Fruit fly (Drosophila melanogaster) whole organism, embryonic: ENCODE results near the gene sit.

Experiments
- ATbp ChIP-seq: fragments of 200-800 bp; sonication (Bioruptor generic); optimal IDR thresholded peaks from 2 replicates; lab custom pipeline; 2017; ENCODE audit warnings: missing biosample characterization, mild to moderate bottlenecking, missing genetic modification characterization, missing genetic modification reagents
- Bteb2 ChIP-seq: fragments of 200-800 bp; sonication (Bioruptor generic); optimal IDR thresholded peaks from 2 replicates; lab custom pipeline; 2016; ENCODE audit warnings: missing biosample characterization, missing genetic modification characterization
- C15 ChIP-seq: fragments of 200-800 bp; sonication (Bioruptor generic); IDR thresholded peaks from 3 replicates; pipeline ENCODE4 v1.3.6; 2022; ENCODE audit warnings: missing biosample characterization, missing genetic modification characterization
- CG12071 ChIP-seq: fragments of 200-800 bp; sonication (Bioruptor generic); optimal IDR thresholded peaks from 3 replicates; lab custom pipeline; 2018; ENCODE audit warnings: missing biosample characterization, mild to moderate bottlenecking, missing genetic modification characterization
- CG12219 ChIP-seq: fragments of 200-800 bp; sonication (Bioruptor generic); optimal IDR thresholded peaks from 3 replicates; lab custom pipeline; 2018; ENCODE audit warnings: missing biosample characterization, mild to moderate bottlenecking, missing genetic modification characterization
- CG1233 ChIP-seq: fragments of 200-800 bp; sonication (Bioruptor generic); optimal IDR thresholded peaks from 4 replicates; lab custom pipeline; 2018; ENCODE audit warnings: missing biosample characterization, mild to moderate bottlenecking, missing genetic modification characterization
- CG12942 ChIP-seq: fragments of 200-800 bp; sonication (Bioruptor generic); optimal IDR thresholded peaks from 3 replicates; lab custom pipeline; 2016; ENCODE audit warnings: missing biosample characterization, missing genetic modification characterization
- CG14014 ChIP-seq: fragments of 200-800 bp; sonication (Bioruptor generic); IDR thresholded peaks from 2 replicates; pipeline ENCODE4 v1.3.6; 2022; ENCODE audit warnings: missing biosample characterization, missing genetic modification characterization
- CG1529 ChIP-seq: fragments of 200-800 bp; sonication (Bioruptor generic); optimal IDR thresholded peaks from 3 replicates; lab custom pipeline; 2018; ENCODE audit warnings: missing biosample characterization, missing genetic modification characterization
- CG15601 ChIP-seq: fragments of 200-800 bp; sonication (Bioruptor generic); optimal IDR thresholded peaks from 3 replicates; lab custom pipeline; 2019; ENCODE audit warnings: missing biosample characterization, mild to moderate bottlenecking, missing genetic modification characterization, moderate library complexity
- CG15696 ChIP-seq: fragments of 200-800 bp; sonication (Bioruptor generic); optimal IDR thresholded peaks from 2 replicates; lab custom pipeline; 2019; ENCODE audit warnings: missing biosample characterization, mild to moderate bottlenecking, missing genetic modification characterization, moderate library complexity
- CG16863 ChIP-seq: fragments of 200-800 bp; sonication (Bioruptor generic); optimal IDR thresholded peaks from 3 replicates; lab custom pipeline; 2016; ENCODE audit warnings: missing biosample characterization, missing genetic modification characterization
- CG2120 ChIP-seq: fragments of 200-800 bp; sonication (Bioruptor generic); optimal IDR thresholded peaks from 3 replicates; lab custom pipeline; 2016; ENCODE audit warnings: missing biosample characterization, missing genetic modification characterization
- CG32772 ChIP-seq: fragments of 200-800 bp; sonication (Bioruptor generic); IDR thresholded peaks from 2 replicates; pipeline ENCODE4 v1.3.6; 2022; ENCODE audit warnings: missing biosample characterization, missing genetic modification characterization
- CG34422 ChIP-seq: fragments of 200-800 bp; sonication (Bioruptor generic); IDR thresholded peaks from 3 replicates; pipeline ENCODE4 v1.3.6; 2022; ENCODE audit warnings: missing biosample characterization, missing genetic modification characterization
- CG3995 ChIP-seq: fragments of 200-800 bp; sonication (Bioruptor generic); optimal IDR thresholded peaks from 3 replicates; lab custom pipeline; 2016; ENCODE audit warnings: missing biosample characterization, missing genetic modification characterization
- CG4282 ChIP-seq: fragments of 200-800 bp; sonication (Bioruptor generic); optimal IDR thresholded peaks from 2 replicates; lab custom pipeline; 2016; ENCODE audit warnings: missing biosample characterization, missing genetic modification characterization
- CG7839 ChIP-seq: fragments of 200-800 bp; sonication (Bioruptor generic); optimal IDR thresholded peaks from 3 replicates; lab custom pipeline; 2018; ENCODE audit warnings: missing biosample characterization, mild to moderate bottlenecking, missing genetic modification characterization, moderate library complexity
- CG8281 ChIP-seq: fragments of 200-800 bp; sonication (Bioruptor generic); optimal IDR thresholded peaks from 2 replicates; lab custom pipeline; 2018; ENCODE audit warnings: missing biosample characterization, mild to moderate bottlenecking, missing genetic modification characterization, moderate library complexity
- CG8944 ChIP-seq: fragments of 200-800 bp; sonication (Bioruptor generic); optimal IDR thresholded peaks from 3 replicates; lab custom pipeline; 2016; ENCODE audit warnings: missing biosample characterization, missing genetic modification characterization
- Dip2 ChIP-seq: fragments of 200-800 bp; sonication (Bioruptor generic); IDR thresholded peaks from 2 replicates; pipeline ENCODE4 v1.3.6; 2022; ENCODE audit warnings: missing biosample characterization, missing genetic modification characterization
- Drgx ChIP-seq: fragments of 200-800 bp; sonication (Bioruptor generic); IDR thresholded peaks from 2 replicates; pipeline ENCODE4 v1.3.6; 2022; ENCODE audit warnings: missing biosample characterization, missing genetic modification characterization
- H15 ChIP-seq: fragments of 200-800 bp; sonication (Bioruptor generic); IDR thresholded peaks from 3 replicates; pipeline ENCODE4 v1.3.6; 2022; ENCODE audit warnings: missing biosample characterization, missing genetic modification characterization
- HLHmδ ChIP-seq: fragments of 200-800 bp; sonication (Bioruptor generic); optimal IDR thresholded peaks from 2 replicates; lab custom pipeline; 2018; ENCODE audit warnings: missing biosample characterization, mild to moderate bottlenecking, missing genetic modification characterization, moderate library complexity
- Hmx ChIP-seq: fragments of 200-800 bp; sonication (Bioruptor generic); optimal IDR thresholded peaks from 2 replicates; lab custom pipeline; 2016; ENCODE audit warnings: missing biosample characterization, missing genetic modification characterization
- Hr78 ChIP-seq, 2 experiments: fragments of 200-800 bp in 1 of 2; fragments of >200 bp in 1 of 2; sonication (Bioruptor generic) in 1 of 2; optimal IDR thresholded peaks; 2 replicates each; lab custom pipeline; 2017 to 2019; ENCODE audit warnings: missing biosample characterization in 2 of 2, missing genetic modification characterization in 2 of 2, mild to moderate bottlenecking in 1 of 2, moderate library complexity in 1 of 2
- MBD-R2 ChIP-seq: fragments of 200-800 bp; sonication (Bioruptor generic); IDR thresholded peaks from 2 replicates; pipeline ENCODE4 v1.3.6; 2022; ENCODE audit warnings: missing biosample characterization, missing genetic modification characterization
- NK7.1 ChIP-seq: fragments of 200-800 bp; sonication (Bioruptor generic); optimal IDR thresholded peaks from 3 replicates; lab custom pipeline; 2016; ENCODE audit warnings: missing biosample characterization, missing genetic modification characterization
- NfI ChIP-seq: fragments of 200-800 bp; sonication (Bioruptor generic); optimal IDR thresholded peaks from 3 replicates; lab custom pipeline; 2018; ENCODE audit warnings: missing biosample characterization, mild to moderate bottlenecking, missing genetic modification characterization, moderate library complexity
- Optix ChIP-seq: fragments of 200-800 bp; sonication (Bioruptor generic); IDR thresholded peaks from 3 replicates; pipeline ENCODE4 v1.3.6; 2022; ENCODE audit warnings: missing biosample characterization, missing genetic modification characterization
- ab ChIP-seq: fragments of 200-800 bp; sonication (Bioruptor generic); optimal IDR thresholded peaks from 2 replicates; lab custom pipeline; 2016; ENCODE audit warnings: missing biosample characterization, missing genetic modification characterization
- bab2 ChIP-seq: fragments of 200-800 bp; sonication (Bioruptor generic); optimal IDR thresholded peaks from 2 replicates; lab custom pipeline; 2016; ENCODE audit warnings: missing biosample characterization, missing genetic modification characterization
- bowl ChIP-seq: fragments of 200-800 bp; sonication (Bioruptor generic); IDR thresholded peaks from 2 replicates; pipeline ENCODE4 v1.3.6; 2022; ENCODE audit warnings: missing biosample characterization, missing genetic modification characterization
- bsh ChIP-seq, 2 experiments: fragments of 200-800 bp; sonication (Bioruptor generic); optimal IDR thresholded peaks; 2 replicates each; lab custom pipeline; 2017 to 2018; ENCODE audit warnings: mild to moderate bottlenecking in 2 of 2, missing biosample characterization in 2 of 2, missing genetic modification characterization in 2 of 2, moderate library complexity in 1 of 2
- crol ChIP-seq: fragments of 200-800 bp; sonication (Bioruptor generic); IDR thresholded peaks from 2 replicates; pipeline ENCODE4 v1.3.6; 2022; ENCODE audit warnings: missing biosample characterization, missing genetic modification characterization
- crp ChIP-seq, 2 experiments: fragments of 200-800 bp; sonication (Bioruptor generic); optimal IDR thresholded peaks; 2 replicates in 1 of 2; 3 replicates in 1 of 2; lab custom pipeline; 2017; ENCODE audit warnings: missing biosample characterization in 2 of 2, missing genetic modification characterization in 2 of 2, mild to moderate bottlenecking in 1 of 2, moderate library complexity in 1 of 2
- dm ChIP-seq: fragments of 200-800 bp; sonication (Bioruptor generic); optimal IDR thresholded peaks from 3 replicates; lab custom pipeline; 2016; ENCODE audit warnings: missing biosample characterization, missing genetic modification characterization
- ems ChIP-seq: fragments of 200-800 bp; sonication (Bioruptor generic); optimal IDR thresholded peaks from 3 replicates; lab custom pipeline; 2016; ENCODE audit warnings: missing biosample characterization, missing genetic modification characterization
- esg ChIP-seq: fragments of 200-800 bp; sonication (Bioruptor generic); conservative IDR thresholded peaks from 2 replicates; pipeline ENCODE4 v1.3.6; 2022; ENCODE audit warnings: missing biosample characterization, missing genetic modification characterization
- exex ChIP-seq: fragments of 200-800 bp; sonication (Bioruptor generic); optimal IDR thresholded peaks from 4 replicates; lab custom pipeline; 2018; ENCODE audit warnings: missing biosample characterization, mild to moderate bottlenecking, missing genetic modification characterization, moderate library complexity
- gcm ChIP-seq: fragments of 200-800 bp; sonication (Bioruptor generic); optimal IDR thresholded peaks from 2 replicates; lab custom pipeline; 2019; ENCODE audit warnings: missing biosample characterization, mild to moderate bottlenecking, missing genetic modification characterization, moderate library complexity
- gem ChIP-seq: fragments of 200-800 bp; sonication (Bioruptor generic); optimal IDR thresholded peaks from 2 replicates; lab custom pipeline; 2019; ENCODE audit warnings: missing biosample characterization, mild to moderate bottlenecking, missing genetic modification characterization, moderate library complexity
- jing ChIP-seq: fragments of 200-800 bp; sonication (Bioruptor generic); optimal IDR thresholded peaks from 2 replicates; lab custom pipeline; 2018; ENCODE audit warnings: missing biosample characterization, mild to moderate bottlenecking, missing genetic modification characterization
- kah ChIP-seq: fragments of 200-800 bp; sonication (Bioruptor generic); optimal IDR thresholded peaks from 2 replicates; lab custom pipeline; 2018; ENCODE audit warnings: missing biosample characterization, mild to moderate bottlenecking, missing genetic modification characterization
- ken ChIP-seq: fragments of 200-800 bp; sonication (Bioruptor generic); IDR thresholded peaks from 3 replicates; pipeline ENCODE4 v1.3.6; 2022; ENCODE audit warnings: missing biosample characterization, missing genetic modification characterization
- nerfin-2 ChIP-seq: fragments of 200-800 bp; sonication (Bioruptor generic); IDR thresholded peaks from 2 replicates; pipeline ENCODE4 v1.3.6; 2022; ENCODE audit warnings: missing biosample characterization, missing genetic modification characterization; ENCODE audit not compliant: partially characterized antibody
- peb ChIP-seq: fragments of 200-800 bp; sonication (Bioruptor generic); IDR thresholded peaks from 2 replicates; pipeline ENCODE4 v1.3.6; 2022; ENCODE audit warnings: missing biosample characterization, missing genetic modification characterization
- run ChIP-seq: fragments of 200-800 bp; sonication (Bioruptor generic); optimal IDR thresholded peaks from 3 replicates; lab custom pipeline; 2018; ENCODE audit warnings: missing biosample characterization, mild to moderate bottlenecking, missing genetic modification characterization
- scrt ChIP-seq: fragments of 200-800 bp; sonication (Bioruptor generic); optimal IDR thresholded peaks from 2 replicates; lab custom pipeline; 2018; ENCODE audit warnings: missing biosample characterization, mild to moderate bottlenecking, missing genetic modification characterization, moderate library complexity
- tio ChIP-seq: fragments of 200-800 bp; sonication (Bioruptor generic); optimal IDR thresholded peaks from 2 replicates; lab custom pipeline; 2017; ENCODE audit warnings: missing biosample characterization, missing genetic modification characterization, inconsistent platforms
- tll ChIP-seq, 2 experiments: fragments of 200-800 bp in 1 of 2; fragments of >200 bp in 1 of 2; sonication (Bioruptor generic) in 1 of 2; optimal IDR thresholded peaks; 2 replicates each; lab custom pipeline; 2017 to 2019; ENCODE audit warnings: missing biosample characterization in 2 of 2, missing genetic modification characterization in 2 of 2, mild to moderate bottlenecking in 1 of 2, moderate library complexity in 1 of 2

sit gene

dm6 chr3R:22530305-22530704 is 32.1 kb downstream of the sit start, which contains the start of gene CG33099 (continued):
- TF ChIP-seq CG3995 (GFP tag; lab: Kevin White, UChicago) (no peak), Hmx (GFP tag; lab: Kevin White, UChicago) (no peak), CG15601 (no peak), CG15696 (peak; percentile 68), Drgx (GFP tag; lab: Robert Waterston, UW) (peak; percentile 22; the same call in 1 of the 2 replicates), CG12071 (peak; percentile 51), CG12942 (GFP tag; lab: Kevin White, UChicago) (no peak), crol (no peak), Bteb2 (GFP tag; lab: Kevin White, UChicago) (peak; percentile 23), bsh (GFP tag; optimal IDR thresholded peaks at IDR 0.05; lab: Kevin White, UChicago) (peak in 1 of 2 experiments; percentile 29), C15 (GFP tag; lab: Robert Waterston, UW) (no peak), HLHmδ (GFP tag; lab: Kevin White, UChicago) (no peak), CG32772 (GFP tag; lab: Robert Waterston, UW) (no peak), CG8944 (GFP tag; lab: Kevin White, UChicago) (peak; percentile 25), CG2120 (no peak), ATbp (GFP tag; lab: Kevin White, UChicago) (peak; percentile 61), CG14014 (peak; percentile 71; the same call in 1 of the 2 replicates), MBD-R2 (GFP tag; lab: Robert Waterston, UW) (no peak), kah (no peak), crp (GFP tag; optimal IDR thresholded peaks at IDR 0.05; lab: Kevin White, UChicago) (no peak), gem (tag; lab: Kevin White, UChicago) (peak; percentile 39), tio (GFP tag; lab: Kevin White, UChicago) (no peak), NfI (GFP tag; lab: Kevin White, UChicago) (no peak), ab (no peak), CG16863 (GFP tag; lab: Kevin White, UChicago) (no peak), nerfin-2 (GFP tag; lab: Robert Waterston, UW) (no peak), bowl (GFP tag; lab: Robert Waterston, UW) (0 out of 2 replicates have a peak, but pooled peaks have one; percentile 20), scrt (GFP tag; lab: Kevin White, UChicago) (peak; percentile 32), ken (0 out of 3 replicates have a peak, but pooled peaks have one; percentile 30), CG7839 (peak; percentile 30), bab2 (GFP tag; lab: Kevin White, UChicago) (peak; percentile 24), gcm (GFP tag; lab: Kevin White, UChicago) (peak; percentile 49), run (tag; lab: Kevin White, UChicago) (no peak), CG1529 (GFP tag; lab: Kevin White, UChicago) (no peak), dm (GFP tag; lab: Kevin White, UChicago) (no peak), H15 (GFP tag; lab: Robert Waterston, UW) (no peak), jing (GFP tag; lab: Kevin White, UChicago) (no peak), exex (tag; lab: Kevin White, UChicago) (peak; percentile 67), CG34422 (GFP tag; lab: Robert Waterston, UW) (peak; percentile 45; the same call in 1 of the 3 replicates), tll (GFP tag; optimal IDR thresholded peaks at IDR 0.05; lab: Kevin White, UChicago) (no peak), peb (no peak), Dip2 (GFP tag; lab: Robert Waterston, UW) (no peak), Hr78 (GFP tag; optimal IDR thresholded peaks at IDR 0.05; lab: Kevin White, UChicago) (peak in 1 of 2 experiments; percentile 17), CG1233 (GFP tag; lab: Kevin White, UChicago) (peak; percentile 67), esg (GFP tag; lab: Robert Waterston, UW) (no peak), CG4282 (GFP tag; lab: Kevin White, UChicago) (no peak), ems (GFP tag; lab: Kevin White, UChicago) (no peak), CG8281 (tag; lab: Kevin White, UChicago) (no peak), NK7.1 (peak; percentile 1), Optix (GFP tag; lab: Robert Waterston, UW) (no peak), CG12219 (peak; percentile 22)
